Worm (Caenorhabditis elegans) whole organism, L4 larva: ENCODE results near the gene fkb-4.

Source experiments
- F26F4.8 ChIP-seq: fragments of 200-800 bp; sonication (Bioruptor generic); conservative IDR thresholded peaks from 2 replicates; pipeline ENCODE4 v1.3.6; 2022; ENCODE audit warnings: missing genetic modification characterization, missing compliant biosample characterization
- F44E2.7 ChIP-seq: fragments of 200-800 bp; sonication (Bioruptor generic); IDR thresholded peaks from 2 replicates; pipeline ENCODE4 v2.1.2; 2022; ENCODE audit warnings: missing genetic modification characterization, missing compliant biosample characterization
- aha-1 ChIP-seq: fragments of 150-350 bp; peaks from one replicate; lab custom pipeline; 2014; ENCODE audit warnings: missing biosample characterization, missing genetic modification characterization
- aly-2 ChIP-seq: sonication (generic microtip); optimal IDR thresholded peaks from 2 replicates; lab custom pipeline; 2018; ENCODE audit warnings: missing biosample characterization, missing genetic modification characterization
- ceh-28 ChIP-seq: fragments of 150-350 bp; optimal IDR thresholded peaks from 2 replicates; lab custom pipeline; 2014; ENCODE audit warnings: missing biosample characterization, missing genetic modification reagents, missing genetic modification characterization
- daf-16 ChIP-seq, 3 experiments: sonication (generic microtip); optimal IDR thresholded peaks; 2 replicates each; lab custom pipeline; 2016 to 2017; ENCODE audit warnings: missing genetic modification characterization in 3 of 3, missing genetic modification reagents in 3 of 3, mild to moderate bottlenecking in 2 of 3, missing compliant biosample characterization in 2 of 3, missing biosample characterization in 1 of 3, moderate library complexity in 1 of 3
- daf-19 ChIP-seq: fragments of 200-800 bp; sonication (Bioruptor generic); conservative IDR thresholded peaks from 2 replicates; pipeline ENCODE4 v1.3.6; 2022; ENCODE audit warnings: missing genetic modification characterization, missing compliant biosample characterization
- dmd-6 ChIP-seq: fragments of 200-800 bp; sonication (Bioruptor generic); IDR thresholded peaks from 2 replicates; pipeline ENCODE4 v1.3.6; 2022; ENCODE audit warnings: missing genetic modification reagents, missing genetic modification characterization, missing compliant biosample characterization
- dve-1 ChIP-seq: sonication (generic microtip); optimal IDR thresholded peaks from 2 replicates; lab custom pipeline; 2017; ENCODE audit warnings: antibody characterized with exemption, mild to moderate bottlenecking, missing genetic modification characterization, missing compliant biosample characterization; ENCODE audit not compliant: insufficient read depth
- fkh-10 ChIP-seq: fragments of 150-350 bp; optimal IDR thresholded peaks from 2 replicates; lab custom pipeline; 2014; ENCODE audit warnings: missing biosample characterization, missing genetic modification reagents, missing genetic modification characterization
- fos-1 ChIP-seq: fragments of 150-350 bp; optimal IDR thresholded peaks from 2 replicates; lab custom pipeline; 2014; ENCODE audit warnings: missing biosample characterization, missing genetic modification characterization
- gei-8 ChIP-seq: fragments of 200-800 bp; sonication (Bioruptor generic); optimal IDR thresholded peaks from 2 replicates; lab custom pipeline; 2018; ENCODE audit warnings: mild to moderate bottlenecking, missing genetic modification characterization, missing compliant biosample characterization
- hif-1 ChIP-seq, 2 experiments: sonication (generic microtip); optimal IDR thresholded peaks; 2 replicates each; lab custom pipeline; 2016 to 2017; ENCODE audit warnings: missing compliant biosample characterization in 2 of 2, missing genetic modification characterization in 2 of 2, missing genetic modification reagents in 2 of 2, missing genotype in 2 of 2, mild to moderate bottlenecking in 1 of 2
- hlh-11 ChIP-seq: fragments of 200-800 bp; sonication (Bioruptor generic); optimal IDR thresholded peaks from 2 replicates; lab custom pipeline; 2018; ENCODE audit warnings: mild to moderate bottlenecking, missing genetic modification characterization, missing compliant biosample characterization
- hlh-30 ChIP-seq: sonication (generic microtip); optimal IDR thresholded peaks from 2 replicates; lab custom pipeline; 2017; ENCODE audit warnings: antibody characterized with exemption, mild to moderate bottlenecking, missing genetic modification characterization, missing compliant biosample characterization; ENCODE audit not compliant: insufficient read depth
- hmg-1.1 ChIP-seq: fragments of 200-800 bp; sonication (Bioruptor generic); IDR thresholded peaks from 2 replicates; pipeline ENCODE4 v1.3.6; 2022; ENCODE audit warnings: missing genetic modification reagents, missing genetic modification characterization, missing compliant biosample characterization
- lim-7 ChIP-seq: fragments of 200-800 bp; sonication (Bioruptor generic); IDR thresholded peaks from 2 replicates; pipeline ENCODE4 v1.3.6; 2022; ENCODE audit warnings: missing genetic modification characterization, missing compliant biosample characterization
- lin-15B ChIP-seq: fragments of 150-350 bp; sonication (generic microtip); optimal IDR thresholded peaks from 3 replicates; lab custom pipeline; 2014; ENCODE audit warnings: missing biosample characterization, missing genetic modification characterization
- lin-29 ChIP-seq: fragments of 200-800 bp; sonication (Bioruptor generic); IDR thresholded peaks from 2 replicates; pipeline ENCODE4 v1.3.6; 2022; ENCODE audit warnings: missing genetic modification reagents, missing genetic modification characterization, missing compliant biosample characterization
- lin-39 ChIP-seq: fragments of 150-350 bp; optimal IDR thresholded peaks from 2 replicates; lab custom pipeline; 2014; ENCODE audit warnings: missing biosample characterization, missing genetic modification reagents, missing genetic modification characterization
- lsy-2 ChIP-seq, 2 experiments: fragments of 150-350 bp in 1 of 2; sonication (generic microtip) in 1 of 2; optimal IDR thresholded peaks; 2 replicates each; lab custom pipeline; 2014 to 2017; ENCODE audit warnings: missing biosample characterization in 2 of 2, missing genetic modification characterization in 2 of 2
- madf-9 ChIP-seq: fragments of 200-800 bp; sonication (Bioruptor generic); conservative IDR thresholded peaks from 2 replicates; pipeline ENCODE4 v1.3.6; 2022; ENCODE audit warnings: missing genetic modification reagents, missing genetic modification characterization, missing compliant biosample characterization
- mdl-1 ChIP-seq, 2 experiments: fragments of 150-350 bp in 1 of 2; sonication (generic microtip) in 1 of 2; optimal IDR thresholded peaks; 2 replicates each; lab custom pipeline; 2014 to 2017; ENCODE audit warnings: missing biosample characterization in 2 of 2, missing genetic modification characterization in 2 of 2
- mep-1 ChIP-seq: fragments of 150-350 bp; sonication (generic microtip); optimal IDR thresholded peaks from 3 replicates; lab custom pipeline; 2014; ENCODE audit warnings: missing biosample characterization, missing genetic modification characterization
- mxl-3 ChIP-seq: fragments of 200-800 bp; sonication (Bioruptor generic); optimal IDR thresholded peaks from 2 replicates; lab custom pipeline; 2018; ENCODE audit warnings: mild to moderate bottlenecking, missing genetic modification characterization, missing compliant biosample characterization
- nhr-10 ChIP-seq: fragments of 150-350 bp; optimal IDR thresholded peaks from 2 replicates; lab custom pipeline; 2014; ENCODE audit warnings: missing biosample characterization, missing genetic modification characterization
- nhr-102 ChIP-seq: sonication (generic microtip); optimal IDR thresholded peaks from 2 replicates; lab custom pipeline; 2016; ENCODE audit warnings: mild to moderate bottlenecking, missing genetic modification characterization, moderate library complexity, missing compliant biosample characterization
- nhr-11 ChIP-seq: fragments of 150-350 bp; optimal IDR thresholded peaks from 2 replicates; lab custom pipeline; 2014; ENCODE audit warnings: missing biosample characterization, missing genetic modification characterization
- nhr-28 ChIP-seq: fragments of 150-350 bp; optimal IDR thresholded peaks from 2 replicates; lab custom pipeline; 2014; ENCODE audit warnings: missing biosample characterization, missing genetic modification characterization
- nhr-41 ChIP-seq: fragments of 200-800 bp; sonication (Bioruptor generic); IDR thresholded peaks from 2 replicates; pipeline ENCODE4 v1.3.6; 2022; ENCODE audit warnings: missing genetic modification reagents, missing genetic modification characterization, missing compliant biosample characterization
- nhr-42 ChIP-seq: fragments of 200-800 bp; sonication (Bioruptor generic); IDR thresholded peaks from 2 replicates; pipeline ENCODE4 v1.3.6; 2022; ENCODE audit warnings: missing genetic modification characterization, missing compliant biosample characterization
- nhr-48 ChIP-seq: sonication (generic microtip); optimal IDR thresholded peaks from 2 replicates; lab custom pipeline; 2016; ENCODE audit warnings: mild to moderate bottlenecking, missing genetic modification characterization, missing compliant biosample characterization
- nhr-77 ChIP-seq: fragments of 150-350 bp; optimal IDR thresholded peaks from 2 replicates; lab custom pipeline; 2014; ENCODE audit warnings: missing biosample characterization, missing genetic modification characterization
- pqm-1 ChIP-seq: sonication (generic microtip); optimal IDR thresholded peaks from 2 replicates; lab custom pipeline; 2017; ENCODE audit warnings: missing biosample characterization, missing genetic modification characterization
- rbr-2 ChIP-seq: sonication (generic microtip); optimal IDR thresholded peaks from 2 replicates; lab custom pipeline; 2016; ENCODE audit warnings: missing genotype, missing genetic modification characterization, missing compliant biosample characterization
- sdz-12 ChIP-seq: fragments of 200-800 bp; sonication (Bioruptor generic); optimal IDR thresholded peaks from 2 replicates; lab custom pipeline; 2018; ENCODE audit warnings: mild to moderate bottlenecking, missing genetic modification characterization, missing compliant biosample characterization
- spr-1 ChIP-seq: sonication (generic microtip); optimal IDR thresholded peaks from 2 replicates; lab custom pipeline; 2016; ENCODE audit warnings: mild to moderate bottlenecking, missing genetic modification characterization, missing compliant biosample characterization
- tra-1 ChIP-seq: fragments of 200-800 bp; sonication (Bioruptor generic); IDR thresholded peaks from 2 replicates; pipeline ENCODE4 v1.3.6; 2022; ENCODE audit warnings: missing genetic modification reagents, missing genetic modification characterization, missing compliant biosample characterization
- unc-39 ChIP-seq: sonication (generic microtip); optimal IDR thresholded peaks from 2 replicates; lab custom pipeline; 2017; ENCODE audit warnings: missing biosample characterization, missing genetic modification characterization
- unc-62 ChIP-seq, 3 experiments: fragments of 150-350 bp in 1 of 3; sonication (generic microtip); optimal IDR thresholded peaks in 2 of 3; peaks in 1 of 3; 1 replicate in 1 of 3; 2 replicates in 2 of 3; lab custom pipeline; 2014 to 2017; ENCODE audit warnings: missing biosample characterization in 3 of 3, missing genetic modification characterization in 3 of 3, missing genetic modification reagents in 3 of 3, missing genotype in 1 of 3
- vab-7 ChIP-seq: fragments of 200-800 bp; sonication (Bioruptor generic); IDR thresholded peaks from 2 replicates; pipeline ENCODE4 v1.3.6; 2022; ENCODE audit warnings: missing genetic modification reagents, missing genetic modification characterization, missing compliant biosample characterization
- zip-2 ChIP-seq: fragments of 150-350 bp; optimal IDR thresholded peaks from 2 replicates; lab custom pipeline; 2014; ENCODE audit warnings: missing biosample characterization, missing genetic modification characterization
- ztf-7 ChIP-seq: fragments of 150-350 bp; optimal IDR thresholded peaks from 2 replicates; lab custom pipeline; 2014; ENCODE audit warnings: missing biosample characterization, missing genetic modification characterization

Gene fkb-4

ce11 chrV:12822065-12822464 is 35.1 kb upstream of the fkb-4 start:
- TF ChIP-seq sdz-12, result no peak
- peak; percentile 15 for TF ChIP-seq dve-1 (tag; lab: Kevin White, UChicago)
- no peak for TF ChIP-seq daf-16 (GFP tag; optimal IDR thresholded peaks at IDR 0.05; lab: Kevin White, UChicago)
- TF ChIP-seq daf-16 (tag; optimal IDR thresholded peaks at IDR 0.05; lab: Kevin White, UChicago), result peak; percentile 11
- peak; percentile 53 for TF ChIP-seq hlh-11 (tag; lab: Kevin White, UChicago)
- TF ChIP-seq F44E2.7 (GFP tag; lab: Robert Waterston, UW), result no peak
- peak; percentile 54 for TF ChIP-seq pqm-1 (tag; lab: Kevin White, UChicago)
- TF ChIP-seq dmd-6 (GFP tag; lab: Robert Waterston, UW), result peak; percentile 73
- peak; percentile 77 for TF ChIP-seq nhr-28 (tag; lab: Kevin White, UChicago)

ce11 chrV:12819792-12820453 is 33.0 kb upstream of the fkb-4 start, which contains the start of the genes ZC443.4 and ugt-18:
TSS of gene ZC443.4 (minus strand) at chrV:12819886.
TSS of gene ugt-18 (plus strand) at chrV:12820260.
- TF ChIP-seq dmd-6 (GFP tag; lab: Robert Waterston, UW), result 0 out of 2 replicates have a peak, but pooled peaks have one; percentile 10
- peak in 1 of 2 experiments; percentile 63 for TF ChIP-seq unc-62 (GFP tag; optimal IDR thresholded peaks at IDR 0.05 in 1 of 2; lab: Kevin White, UChicago)
- no peak for TF ChIP-seq unc-62 (tag; optimal IDR thresholded peaks at IDR 0.05; lab: Kevin White, UChicago)
- no peak for TF ChIP-seq lim-7 (GFP tag; lab: Robert Waterston, UW)
- TF ChIP-seq madf-9 (GFP tag; lab: Robert Waterston, UW), result no peak
- TF ChIP-seq nhr-28 (tag; lab: Kevin White, UChicago), result peak; percentile 62
- no peak for TF ChIP-seq zip-2 (tag; lab: Kevin White, UChicago)
- peak; percentile 56 for TF ChIP-seq nhr-77
- TF ChIP-seq vab-7 (GFP tag; lab: Robert Waterston, UW), result no peak
- no peak for TF ChIP-seq lin-15B
- no peak for TF ChIP-seq daf-19 (GFP tag; lab: Robert Waterston, UW)
- no peak for TF ChIP-seq F26F4.8 (GFP tag; lab: Robert Waterston, UW)
- TF ChIP-seq gei-8 (GFP tag; lab: Kevin White, UChicago), result no peak
- TF ChIP-seq pqm-1 (tag; lab: Kevin White, UChicago), result peak; percentile 60
- no peak for TF ChIP-seq daf-16 (GFP tag; optimal IDR thresholded peaks at IDR 0.05; lab: Kevin White, UChicago)
- peak; percentile 28 for TF ChIP-seq daf-16 (tag; optimal IDR thresholded peaks at IDR 0.05; lab: Kevin White, UChicago)
- TF ChIP-seq hlh-30, result no peak
- no peak for TF ChIP-seq nhr-42 (GFP tag; lab: Robert Waterston, UW)
- TF ChIP-seq aly-2 (tag; lab: Kevin White, UChicago), result no peak
- TF ChIP-seq, all 104 proteins: peak for 6

- TF ChIP-seq ztf-7 (no peak), hif-1 (tag; optimal IDR thresholded peaks at IDR 0.05; lab: Kevin White, UChicago) (peak in 1 of 2 experiments; percentile 39), dmd-6 (GFP tag; lab: Robert Waterston, UW) (0 out of 2 replicates have a peak, but pooled peaks have one; percentile 11), fos-1 (tag; lab: Kevin White, UChicago) (no peak), lsy-2 (tag; optimal IDR thresholded peaks at IDR 0.05; lab: Kevin White, UChicago) (peak; percentile 3 to 50), nhr-42 (GFP tag; lab: Robert Waterston, UW) (no peak), nhr-48 (tag; lab: Kevin White, UChicago) (no peak), mep-1 (peak; percentile 63), hmg-1.1 (GFP tag; lab: Robert Waterston, UW) (peak; percentile 79), hlh-11 (tag; lab: Kevin White, UChicago) (peak; percentile 41), nhr-10 (tag; lab: Kevin White, UChicago) (no peak), sdz-12 (no peak), lin-29 (GFP tag; lab: Robert Waterston, UW) (no peak), nhr-102 (tag; lab: Kevin White, UChicago) (no peak), madf-9 (GFP tag; lab: Robert Waterston, UW) (no peak), spr-1 (tag; lab: Kevin White, UChicago) (no peak), lin-15B (no peak), zip-2 (tag; lab: Kevin White, UChicago) (no peak), mdl-1 (tag; optimal IDR thresholded peaks at IDR 0.05; lab: Kevin White, UChicago) (peak in 1 of 2 experiments; percentile 70), rbr-2 (tag; lab: Kevin White, UChicago) (peak; percentile 79), tra-1 (no peak), lin-39 (tag; lab: Kevin White, UChicago) (no peak), ceh-28 (no peak), unc-39 (tag; lab: Kevin White, UChicago) (no peak), nhr-41 (GFP tag; lab: Robert Waterston, UW) (no peak), hlh-30 (peak; percentile 83), mxl-3 (peak; percentile 11), nhr-77 (no peak), nhr-11 (no peak), fkh-10 (GFP tag; lab: Kevin White, UChicago) (peak; percentile 61), aha-1 (tag; lab: Kevin White, UChicago) (peak; percentile 97)
Observed at ce11 chrV:12819155-12819554, 32.2 kb upstream of the fkb-4 start.
